Worm (Caenorhabditis elegans) whole organism, L1 larva: ENCODE measurements around the gene C27F2.10.

Experiments used
- C04F5.9 ChIP-seq: sonication (generic microtip); optimal IDR thresholded peaks from 2 replicates; lab custom pipeline; 2016; ENCODE audit warnings: missing genetic modification characterization, missing compliant biosample characterization
- C16A3.4 ChIP-seq: fragments of 150-350 bp; optimal IDR thresholded peaks from 2 replicates; lab custom pipeline; 2014; ENCODE audit warnings: missing biosample characterization, missing genetic modification characterization
- alr-1 ChIP-seq: fragments of 200-800 bp; sonication (Bioruptor generic); optimal IDR thresholded peaks from 2 replicates; lab custom pipeline; 2018; ENCODE audit warnings: borderline replicate concordance, mild to moderate bottlenecking, missing genetic modification characterization, missing compliant biosample characterization
- aly-2 ChIP-seq: fragments of 150-350 bp; optimal IDR thresholded peaks from 2 replicates; lab custom pipeline; 2014; ENCODE audit warnings: missing biosample characterization, missing genetic modification characterization
- ama-1 ChIP-seq: fragments of 150-350 bp; optimal IDR thresholded peaks from 2 replicates; lab custom pipeline; 2014
- blmp-1 ChIP-seq: fragments of 150-350 bp; optimal IDR thresholded peaks from 2 replicates; lab custom pipeline; 2014; ENCODE audit warnings: missing biosample characterization, missing genetic modification characterization
- ceh-8 ChIP-seq: fragments of 200-800 bp; sonication (Bioruptor generic); optimal IDR thresholded peaks from 2 replicates; lab custom pipeline; 2018; ENCODE audit warnings: mild to moderate bottlenecking, missing genetic modification characterization, moderate library complexity, missing compliant biosample characterization
- ceh-82 ChIP-seq, 3 experiments: fragments of 150-350 bp in 1 of 3; sonication (generic microtip) in 2 of 3; optimal IDR thresholded peaks; 2 replicates each; lab custom pipeline; 2014 to 2017; ENCODE audit warnings: missing biosample characterization in 3 of 3, missing genetic modification characterization in 3 of 3
- dpl-1 ChIP-seq, 3 experiments: fragments of 150-350 bp in 2 of 3; sonication (generic microtip) in 1 of 3; optimal IDR thresholded peaks; 2 replicates each; lab custom pipeline; 2014 to 2017; ENCODE audit warnings: missing biosample characterization in 3 of 3, missing genetic modification characterization in 3 of 3, missing genetic modification reagents in 3 of 3
- dsc-1 ChIP-seq: sonication (generic microtip); optimal IDR thresholded peaks from 2 replicates; lab custom pipeline; 2016; ENCODE audit warnings: mild to moderate bottlenecking, missing genetic modification characterization, missing compliant biosample characterization
- efl-1 ChIP-seq, 4 experiments: fragments of 150-350 bp; optimal IDR thresholded peaks in 3 of 4; peaks in 1 of 4; 1 replicate in 1 of 4; 2 replicates in 3 of 4; lab custom pipeline; 2014; ENCODE audit warnings: missing biosample characterization in 2 of 4, missing genetic modification characterization in 2 of 4, missing genetic modification reagents in 2 of 4
- efl-3 ChIP-seq: fragments of 200-800 bp; sonication (Bioruptor generic); optimal IDR thresholded peaks from 2 replicates; lab custom pipeline; 2018; ENCODE audit warnings: mild to moderate bottlenecking, missing genetic modification characterization, missing compliant biosample characterization
- elt-2 ChIP-seq: sonication (generic microtip); optimal IDR thresholded peaks from 2 replicates; lab custom pipeline; 2016; ENCODE audit warnings: missing genetic modification characterization, mild to moderate bottlenecking, inconsistent platforms, missing compliant biosample characterization, missing genetic modification reagents
- fkh-10 ChIP-seq: sonication (generic microtip); optimal IDR thresholded peaks from 2 replicates; lab custom pipeline; 2017; ENCODE audit warnings: missing biosample characterization, missing genetic modification reagents, missing genetic modification characterization
- grh-1 ChIP-seq: fragments of 200-800 bp; sonication (Bioruptor generic); IDR thresholded peaks from 2 replicates; pipeline ENCODE4 v1.3.6; 2022; ENCODE audit warnings: missing genetic modification reagents, missing genetic modification characterization, missing compliant biosample characterization
- hpl-2 ChIP-seq: fragments of 150-350 bp; optimal IDR thresholded peaks from 2 replicates; lab custom pipeline; 2014; ENCODE audit warnings: missing biosample characterization, missing genetic modification reagents, missing genetic modification characterization
- isw-1 ChIP-seq: fragments of 200-800 bp; sonication (Bioruptor generic); IDR thresholded peaks from 2 replicates; pipeline ENCODE4 v1.3.6; 2022; ENCODE audit warnings: missing genetic modification characterization, missing compliant biosample characterization
- jun-1 ChIP-seq: fragments of 150-350 bp; optimal IDR thresholded peaks from 2 replicates; lab custom pipeline; 2014; ENCODE audit warnings: missing biosample characterization, missing genetic modification reagents, missing genetic modification characterization
- lin-13 ChIP-seq: fragments of 150-350 bp; optimal IDR thresholded peaks from 2 replicates; lab custom pipeline; 2014; ENCODE audit warnings: missing biosample characterization, missing genetic modification reagents, missing genetic modification characterization
- lin-14 ChIP-seq: fragments of 200-800 bp; sonication (Bioruptor generic); optimal IDR thresholded peaks from 2 replicates; lab custom pipeline; 2018; ENCODE audit warnings: mild to moderate bottlenecking, missing genetic modification characterization, moderate library complexity, missing compliant biosample characterization
- lin-35 ChIP-seq, 2 experiments: fragments of 150-350 bp; optimal IDR thresholded peaks; 2 replicates each; lab custom pipeline; 2014; ENCODE audit warnings: missing biosample characterization in 2 of 2, missing genetic modification characterization in 2 of 2, missing genetic modification reagents in 2 of 2
- lsy-2 ChIP-seq, 2 experiments: fragments of 150-350 bp; optimal IDR thresholded peaks; 2 replicates each; lab custom pipeline; 2014; ENCODE audit warnings: missing biosample characterization in 2 of 2, missing genetic modification characterization in 2 of 2
- mab-9 ChIP-seq: fragments of 200-800 bp; sonication (Bioruptor generic); IDR thresholded peaks from 2 replicates; pipeline ENCODE4 v1.3.6; 2022; ENCODE audit warnings: missing genetic modification reagents, missing genetic modification characterization, missing compliant biosample characterization
- nhr-12 ChIP-seq: sonication (generic microtip); optimal IDR thresholded peaks from 2 replicates; lab custom pipeline; 2017; ENCODE audit warnings: missing biosample characterization, missing genetic modification characterization
- nhr-19 ChIP-seq: fragments of 200-800 bp; sonication (Bioruptor generic); conservative IDR thresholded peaks from 2 replicates; pipeline ENCODE4 v1.3.6; 2022; ENCODE audit warnings: missing genetic modification characterization, missing compliant biosample characterization
- nhr-20 ChIP-seq: sonication (generic microtip); optimal IDR thresholded peaks from 2 replicates; lab custom pipeline; 2016; ENCODE audit warnings: mild to moderate bottlenecking, missing genetic modification characterization, missing compliant biosample characterization
- nhr-237 ChIP-seq: fragments of 150-350 bp; optimal IDR thresholded peaks from 2 replicates; lab custom pipeline; 2014; ENCODE audit warnings: missing biosample characterization, missing genetic modification characterization
- nhr-47 ChIP-seq: sonication (generic microtip); optimal IDR thresholded peaks from 2 replicates; lab custom pipeline; 2016; ENCODE audit warnings: mild to moderate bottlenecking, missing genetic modification characterization, moderate library complexity, missing compliant biosample characterization
- nhr-71 ChIP-seq: sonication (generic microtip); optimal IDR thresholded peaks from 2 replicates; lab custom pipeline; 2016; ENCODE audit warnings: mild to moderate bottlenecking, missing genetic modification characterization, moderate library complexity, missing compliant biosample characterization
- nhr-84 ChIP-seq: sonication (generic microtip); optimal IDR thresholded peaks from 2 replicates; lab custom pipeline; 2017; ENCODE audit warnings: missing biosample characterization, missing genetic modification characterization
- nhr-85 ChIP-seq: sonication (generic microtip); peaks from one replicate; lab custom pipeline; 2016; ENCODE audit warnings: missing genetic modification characterization, inconsistent platforms, missing compliant biosample characterization
- nhr-90 ChIP-seq: sonication (generic microtip); optimal IDR thresholded peaks from 2 replicates; lab custom pipeline; 2016; ENCODE audit warnings: mild to moderate bottlenecking, missing genetic modification characterization, missing compliant biosample characterization; ENCODE audit not compliant: poor library complexity
- pag-3 ChIP-seq: sonication (generic microtip); optimal IDR thresholded peaks from 2 replicates; lab custom pipeline; 2017; ENCODE audit warnings: missing genetic modification characterization, mild to moderate bottlenecking, missing compliant biosample characterization, antibody characterized with exemption, borderline replicate concordance; ENCODE audit not compliant: insufficient read depth
- pqm-1 ChIP-seq: sonication (generic microtip); optimal IDR thresholded peaks from 3 replicates; lab custom pipeline; 2017; ENCODE audit warnings: missing biosample characterization, missing genetic modification characterization
- rnt-1 ChIP-seq: sonication (generic microtip); optimal IDR thresholded peaks from 2 replicates; lab custom pipeline; 2016; ENCODE audit warnings: mild to moderate bottlenecking, missing genetic modification characterization, moderate library complexity, missing compliant biosample characterization
- skn-1 ChIP-seq: fragments of 150-350 bp; optimal IDR thresholded peaks from 2 replicates; lab custom pipeline; 2014; ENCODE audit warnings: missing biosample characterization, missing genetic modification characterization
- snpc-4 ChIP-seq: fragments of 150-350 bp; optimal IDR thresholded peaks from 2 replicates; lab custom pipeline; 2014; ENCODE audit warnings: missing biosample characterization, missing genetic modification characterization
- sox-4 ChIP-seq: sonication (generic microtip); optimal IDR thresholded peaks from 2 replicates; lab custom pipeline; 2016; ENCODE audit warnings: missing genetic modification characterization, missing compliant biosample characterization
- sptf-1 ChIP-seq: fragments of 150-350 bp; optimal IDR thresholded peaks from 2 replicates; lab custom pipeline; 2014; ENCODE audit warnings: missing biosample characterization, missing genetic modification characterization
- swsn-7 ChIP-seq: sonication (generic microtip); optimal IDR thresholded peaks from 2 replicates; lab custom pipeline; 2016; ENCODE audit warnings: missing genetic modification characterization, missing compliant biosample characterization
- tbx-2 ChIP-seq: sonication (generic microtip); optimal IDR thresholded peaks from 2 replicates; lab custom pipeline; 2016; ENCODE audit warnings: missing genetic modification characterization, missing compliant biosample characterization
- unc-98 ChIP-seq: fragments of 200-800 bp; sonication (Bioruptor generic); IDR thresholded peaks from 2 replicates; pipeline ENCODE4 v1.3.6; 2022; ENCODE audit warnings: missing genetic modification characterization, missing compliant biosample characterization
- vab-15 ChIP-seq: sonication (generic microtip); optimal IDR thresholded peaks from 2 replicates; lab custom pipeline; 2017; ENCODE audit warnings: missing genotype, mild to moderate bottlenecking, missing genetic modification characterization, missing compliant biosample characterization
- xbp-1 ChIP-seq: sonication (generic microtip); optimal IDR thresholded peaks from 2 replicates; lab custom pipeline; 2016; ENCODE audit warnings: missing genetic modification characterization, missing compliant biosample characterization
- zag-1 ChIP-seq: fragments of 150-350 bp; optimal IDR thresholded peaks from 2 replicates; lab custom pipeline; 2014; ENCODE audit warnings: missing biosample characterization, missing genetic modification characterization

Gene C27F2.10

DNA sequence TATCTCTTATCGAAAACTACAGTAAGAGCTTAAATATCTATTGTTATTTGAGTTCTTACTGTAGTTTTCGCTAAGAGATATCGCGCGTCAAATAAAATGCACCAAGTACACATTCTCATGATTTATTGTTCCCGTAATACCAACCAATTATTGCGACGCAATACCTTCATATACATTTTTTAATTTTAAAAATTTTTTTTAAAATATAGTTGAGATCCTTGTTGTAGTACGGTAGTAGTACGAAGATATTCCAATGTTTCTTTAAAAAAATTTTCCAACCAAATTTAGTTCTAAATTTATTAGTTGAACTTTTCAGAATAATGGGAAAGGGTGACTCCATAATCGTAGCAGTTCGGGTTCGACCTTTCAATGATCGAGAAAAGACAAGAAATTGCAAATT, 43.9 kb upstream of the C27F2.10 start, which contains the start of gene klp-6:
klp-6 (plus strand) TSS at position 301 of the 400 bp plus-strand sequence.
- TF ChIP-seq ceh-82 (tag; optimal IDR thresholded peaks at IDR 0.05; lab: Kevin White, UChicago): no peak
- TF ChIP-seq aly-2: no peak
- TF ChIP-seq nhr-85 (tag; lab: Kevin White, UChicago): no peak
- no peak for TF ChIP-seq nhr-237 (tag; lab: Kevin White, UChicago)
- no peak for TF ChIP-seq alr-1
- TF ChIP-seq lin-35 (GFP tag; optimal IDR thresholded peaks at IDR 0.05; lab: Kevin White, UChicago): no peak

DNA sequence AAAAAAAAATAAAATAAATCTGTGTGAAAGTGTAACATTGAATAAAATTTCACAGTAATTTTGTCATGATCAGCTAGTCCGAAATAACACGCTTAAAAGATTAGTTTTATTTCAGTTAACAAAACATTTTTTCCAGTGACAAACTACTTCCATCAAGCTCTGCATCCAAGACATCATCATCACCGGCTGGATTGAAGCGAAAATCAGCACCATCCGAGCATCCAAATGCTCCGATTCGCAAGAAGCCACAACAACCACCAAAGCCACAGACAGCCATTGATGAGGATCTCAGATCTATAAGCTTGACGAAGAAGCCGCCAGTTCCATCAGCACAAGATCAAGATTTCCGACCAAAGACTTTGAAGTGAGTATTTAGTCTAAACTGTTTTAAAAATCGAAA, 40.5 kb upstream of the C27F2.10 start:
- no peak for TF ChIP-seq nhr-84 (tag; lab: Kevin White, UChicago)
- TF ChIP-seq rnt-1 (tag; lab: Kevin White, UChicago): no peak
- TF ChIP-seq nhr-12 (tag; lab: Kevin White, UChicago): no peak
- TF ChIP-seq isw-1: no peak
- no peak for TF ChIP-seq blmp-1 (tag; lab: Kevin White, UChicago)
- TF ChIP-seq hpl-2: no peak
- no peak for TF ChIP-seq lsy-2 (tag; optimal IDR thresholded peaks at IDR 0.05; lab: Kevin White, UChicago)
- TF ChIP-seq nhr-237 (tag; lab: Kevin White, UChicago): no peak
- no peak for TF ChIP-seq jun-1 (tag; lab: Kevin White, UChicago)
- no peak for TF ChIP-seq lin-14 (GFP tag; lab: Kevin White, UChicago)
- TF ChIP-seq pqm-1: no peak
- TF ChIP-seq mab-9 (GFP tag; lab: Robert Waterston, UW): no peak
- no peak for TF ChIP-seq nhr-90 (tag; lab: Kevin White, UChicago)
- no peak for TF ChIP-seq zag-1 (tag; lab: Kevin White, UChicago)
- no peak for TF ChIP-seq C04F5.9 (tag; lab: Kevin White, UChicago)
- TF ChIP-seq sox-4 (tag; lab: Kevin White, UChicago): no peak
- no peak for TF ChIP-seq ceh-8

DNA sequence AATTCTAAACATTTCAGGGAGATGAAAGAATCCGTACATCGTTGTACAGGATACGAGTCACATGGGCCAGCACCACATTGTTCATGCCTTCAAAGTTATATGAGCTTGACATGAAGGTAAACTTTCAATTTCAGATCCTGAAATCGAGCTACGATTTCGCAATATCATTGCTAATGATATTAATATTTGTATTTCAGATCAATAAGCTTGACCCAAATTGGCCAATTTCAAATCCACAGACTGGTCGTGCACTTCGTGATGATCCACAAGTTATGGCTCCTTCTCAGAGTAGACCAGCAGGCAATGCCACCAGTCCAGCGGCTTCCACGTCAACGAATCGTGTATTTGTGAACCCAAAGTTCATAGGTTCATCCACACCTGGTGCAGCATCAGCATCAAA, 39.7 kb upstream of the C27F2.10 start:
- TF ChIP-seq xbp-1 (no peak), isw-1 (no peak), lin-13 (GFP tag; lab: Kevin White, UChicago) (no peak), rnt-1 (tag; lab: Kevin White, UChicago) (no peak), swsn-7 (no peak), grh-1 (GFP tag; lab: Robert Waterston, UW) (no peak)

ce11 chrIII:5025136-5025629, 38.5 kb upstream of the C27F2.10 start:
- TF ChIP-seq vab-15 (tag; lab: Kevin White, UChicago): peak; percentile 3
- no peak for TF ChIP-seq skn-1
- TF ChIP-seq elt-2 (tag; lab: Kevin White, UChicago): peak; percentile 34
- peak; percentile 92 for TF ChIP-seq ama-1
- TF ChIP-seq alr-1: no peak
- no peak for TF ChIP-seq sptf-1 (tag; lab: Kevin White, UChicago)
- no peak for TF ChIP-seq pag-3 (tag; lab: Kevin White, UChicago)
- TF ChIP-seq swsn-7: peak; percentile 22
- TF ChIP-seq sox-4 (tag; lab: Kevin White, UChicago): peak; percentile 22
- TF ChIP-seq snpc-4 (tag; lab: Kevin White, UChicago): no peak
- peak; percentile 66 for TF ChIP-seq nhr-85 (tag; lab: Kevin White, UChicago)
- TF ChIP-seq xbp-1: peak; percentile 7
- TF ChIP-seq lin-35 (GFP tag; optimal IDR thresholded peaks at IDR 0.05; lab: Kevin White, UChicago): peak in 1 of 2 experiments; percentile 42
- TF ChIP-seq lsy-2 (tag; optimal IDR thresholded peaks at IDR 0.05; lab: Kevin White, UChicago): peak; percentile 42 to 45
- TF ChIP-seq tbx-2 (tag; lab: Kevin White, UChicago): peak; percentile 1
- TF ChIP-seq nhr-47 (tag; lab: Kevin White, UChicago): peak; percentile 48
- no peak for TF ChIP-seq C16A3.4 (tag; lab: Kevin White, UChicago)
- peak in 1 of 2 experiments; percentile 5 for TF ChIP-seq efl-1 (optimal IDR thresholded peaks at IDR 0.05; lab: Kevin White, UChicago)
- no peak for TF ChIP-seq efl-1 (GFP tag; optimal IDR thresholded peaks at IDR 0.05 in 1 of 2; lab: Kevin White, UChicago)
- TF ChIP-seq nhr-90 (tag; lab: Kevin White, UChicago): peak; percentile 39
- TF ChIP-seq nhr-71 (tag; lab: Kevin White, UChicago): peak; percentile 72
- peak; percentile 32 for TF ChIP-seq nhr-19
- TF ChIP-seq unc-98 (GFP tag; lab: Robert Waterston, UW): no peak
- TF ChIP-seq efl-3 (GFP tag; lab: Kevin White, UChicago): no peak
- no peak for TF ChIP-seq isw-1
- peak; percentile 0 for TF ChIP-seq dsc-1 (tag; lab: Kevin White, UChicago)
- no peak for TF ChIP-seq fkh-10
- TF ChIP-seq nhr-20 (tag; lab: Kevin White, UChicago): peak; percentile 43
- no peak for TF ChIP-seq nhr-84 (tag; lab: Kevin White, UChicago)
- TF ChIP-seq dpl-1 (GFP tag; optimal IDR thresholded peaks at IDR 0.05; lab: Kevin White, UChicago): peak in 2 of 3 experiments; percentile 3 to 9
